Worm (Caenorhabditis elegans) whole organism, L1 larva: Measurements from ENCODE around the gene F49H12.7.

ENCODE experiments used
- C34B4.2 ChIP-seq: sonication (generic microtip); optimal IDR thresholded peaks from 2 replicates; lab custom pipeline; 2017; ENCODE audit warnings: mild to moderate bottlenecking, missing genetic modification characterization, missing compliant biosample characterization
- F16B12.6 ChIP-seq: fragments of 150-350 bp; optimal IDR thresholded peaks from 2 replicates; lab custom pipeline; 2014; ENCODE audit warnings: missing biosample characterization, missing genetic modification characterization
- Y116A8C.19 ChIP-seq: sonication (generic microtip); optimal IDR thresholded peaks from 2 replicates; lab custom pipeline; 2016; ENCODE audit warnings: missing compliant biosample characterization, missing genetic modification characterization, borderline replicate concordance
- aha-1 ChIP-seq: fragments of 150-350 bp; optimal IDR thresholded peaks from 2 replicates; lab custom pipeline; 2014; ENCODE audit warnings: missing biosample characterization, missing genetic modification characterization
- alr-1 ChIP-seq: fragments of 200-800 bp; sonication (Bioruptor generic); optimal IDR thresholded peaks from 2 replicates; lab custom pipeline; 2018; ENCODE audit warnings: borderline replicate concordance, mild to moderate bottlenecking, missing genetic modification characterization, missing compliant biosample characterization
- aly-2 ChIP-seq: fragments of 150-350 bp; optimal IDR thresholded peaks from 2 replicates; lab custom pipeline; 2014; ENCODE audit warnings: missing biosample characterization, missing genetic modification characterization
- ama-1 ChIP-seq: fragments of 150-350 bp; optimal IDR thresholded peaks from 2 replicates; lab custom pipeline; 2014
- blmp-1 ChIP-seq: fragments of 150-350 bp; optimal IDR thresholded peaks from 2 replicates; lab custom pipeline; 2014; ENCODE audit warnings: missing biosample characterization, missing genetic modification characterization
- ceh-63 ChIP-seq: fragments of 200-800 bp; sonication (Bioruptor generic); optimal IDR thresholded peaks from 2 replicates; lab custom pipeline; 2018; ENCODE audit warnings: mild to moderate bottlenecking, missing genetic modification characterization, missing compliant biosample characterization
- ces-1 ChIP-seq: fragments of 150-350 bp; optimal IDR thresholded peaks from 2 replicates; lab custom pipeline; 2014; ENCODE audit warnings: missing biosample characterization, missing genetic modification reagents, missing genetic modification characterization
- efl-1 ChIP-seq, 4 experiments: fragments of 150-350 bp; optimal IDR thresholded peaks in 3 of 4; peaks in 1 of 4; 1 replicate in 1 of 4; 2 replicates in 3 of 4; lab custom pipeline; 2014; ENCODE audit warnings: missing biosample characterization in 2 of 4, missing genetic modification characterization in 2 of 4, missing genetic modification reagents in 2 of 4
- egl-13 ChIP-seq: sonication (generic microtip); optimal IDR thresholded peaks from 2 replicates; lab custom pipeline; 2016; ENCODE audit warnings: missing genotype, missing genetic modification reagents, missing genetic modification characterization, missing compliant biosample characterization
- egl-27 ChIP-seq, 2 experiments: fragments of 150-350 bp in 1 of 2; sonication (generic microtip); optimal IDR thresholded peaks; 3 replicates each; lab custom pipeline; 2017 to 2018; ENCODE audit warnings: missing biosample characterization in 2 of 2, missing genetic modification characterization in 2 of 2, missing genetic modification reagents in 2 of 2
- elt-3 ChIP-seq, 6 experiments: fragments of 150-350 bp in 1 of 6; sonication (generic microtip); optimal IDR thresholded peaks; 2 replicates each; lab custom pipeline; 2017 to 2018; ENCODE audit warnings: missing biosample characterization in 6 of 6, missing genetic modification characterization in 6 of 6, inconsistent platforms in 1 of 6
- fkh-10 ChIP-seq: sonication (generic microtip); optimal IDR thresholded peaks from 2 replicates; lab custom pipeline; 2017; ENCODE audit warnings: missing biosample characterization, missing genetic modification reagents, missing genetic modification characterization
- fos-1 ChIP-seq: fragments of 150-350 bp; optimal IDR thresholded peaks from 2 replicates; lab custom pipeline; 2014; ENCODE audit warnings: missing biosample characterization, missing genetic modification characterization
- hlh-4 ChIP-seq: sonication (generic microtip); optimal IDR thresholded peaks from 2 replicates; lab custom pipeline; 2016; ENCODE audit warnings: mild to moderate bottlenecking, missing genetic modification characterization, missing compliant biosample characterization
- hpl-2 ChIP-seq: fragments of 150-350 bp; optimal IDR thresholded peaks from 2 replicates; lab custom pipeline; 2014; ENCODE audit warnings: missing biosample characterization, missing genetic modification reagents, missing genetic modification characterization
- lin-13 ChIP-seq: fragments of 150-350 bp; optimal IDR thresholded peaks from 2 replicates; lab custom pipeline; 2014; ENCODE audit warnings: missing biosample characterization, missing genetic modification reagents, missing genetic modification characterization
- lin-14 ChIP-seq: fragments of 200-800 bp; sonication (Bioruptor generic); optimal IDR thresholded peaks from 2 replicates; lab custom pipeline; 2018; ENCODE audit warnings: mild to moderate bottlenecking, missing genetic modification characterization, moderate library complexity, missing compliant biosample characterization
- lin-15B ChIP-seq: fragments of 150-350 bp; sonication (generic microtip); optimal IDR thresholded peaks from 3 replicates; lab custom pipeline; 2014; ENCODE audit warnings: missing biosample characterization, missing genetic modification characterization
- lsy-2 ChIP-seq, 2 experiments: fragments of 150-350 bp; optimal IDR thresholded peaks; 2 replicates each; lab custom pipeline; 2014; ENCODE audit warnings: missing biosample characterization in 2 of 2, missing genetic modification characterization in 2 of 2
- mep-1 ChIP-seq: fragments of 150-350 bp; optimal IDR thresholded peaks from 2 replicates; lab custom pipeline; 2014; ENCODE audit warnings: missing biosample characterization, missing genetic modification characterization
- nhr-11 ChIP-seq: fragments of 150-350 bp; optimal IDR thresholded peaks from 2 replicates; lab custom pipeline; 2014; ENCODE audit warnings: missing biosample characterization, missing genetic modification characterization
- nhr-20 ChIP-seq: sonication (generic microtip); optimal IDR thresholded peaks from 2 replicates; lab custom pipeline; 2016; ENCODE audit warnings: mild to moderate bottlenecking, missing genetic modification characterization, missing compliant biosample characterization
- nhr-237 ChIP-seq: fragments of 150-350 bp; optimal IDR thresholded peaks from 2 replicates; lab custom pipeline; 2014; ENCODE audit warnings: missing biosample characterization, missing genetic modification characterization
- nhr-28 ChIP-seq: fragments of 150-350 bp; optimal IDR thresholded peaks from 2 replicates; lab custom pipeline; 2014; ENCODE audit warnings: missing biosample characterization, missing genetic modification characterization
- nhr-47 ChIP-seq: sonication (generic microtip); optimal IDR thresholded peaks from 2 replicates; lab custom pipeline; 2016; ENCODE audit warnings: mild to moderate bottlenecking, missing genetic modification characterization, moderate library complexity, missing compliant biosample characterization
- nhr-71 ChIP-seq: sonication (generic microtip); optimal IDR thresholded peaks from 2 replicates; lab custom pipeline; 2016; ENCODE audit warnings: mild to moderate bottlenecking, missing genetic modification characterization, moderate library complexity, missing compliant biosample characterization
- nhr-85 ChIP-seq: sonication (generic microtip); peaks from one replicate; lab custom pipeline; 2016; ENCODE audit warnings: missing genetic modification characterization, inconsistent platforms, missing compliant biosample characterization
- rnt-1 ChIP-seq: sonication (generic microtip); optimal IDR thresholded peaks from 2 replicates; lab custom pipeline; 2016; ENCODE audit warnings: mild to moderate bottlenecking, missing genetic modification characterization, moderate library complexity, missing compliant biosample characterization
- skn-1 ChIP-seq: fragments of 150-350 bp; optimal IDR thresholded peaks from 2 replicates; lab custom pipeline; 2014; ENCODE audit warnings: missing biosample characterization, missing genetic modification characterization
- snpc-4 ChIP-seq: fragments of 150-350 bp; optimal IDR thresholded peaks from 2 replicates; lab custom pipeline; 2014; ENCODE audit warnings: missing biosample characterization, missing genetic modification characterization
- snu-23 ChIP-seq: sonication (generic microtip); optimal IDR thresholded peaks from 2 replicates; lab custom pipeline; 2016; ENCODE audit warnings: missing genetic modification characterization, missing compliant biosample characterization
- sox-4 ChIP-seq: sonication (generic microtip); optimal IDR thresholded peaks from 2 replicates; lab custom pipeline; 2016; ENCODE audit warnings: missing genetic modification characterization, missing compliant biosample characterization
- sptf-1 ChIP-seq: fragments of 150-350 bp; optimal IDR thresholded peaks from 2 replicates; lab custom pipeline; 2014; ENCODE audit warnings: missing biosample characterization, missing genetic modification characterization
- sup-37 ChIP-seq: fragments of 200-800 bp; sonication (Bioruptor generic); optimal IDR thresholded peaks from 2 replicates; lab custom pipeline; 2018; ENCODE audit warnings: mild to moderate bottlenecking, missing genetic modification characterization, missing compliant biosample characterization
- tlp-1 ChIP-seq: fragments of 150-350 bp; optimal IDR thresholded peaks from 2 replicates; lab custom pipeline; 2014; ENCODE audit warnings: missing biosample characterization, missing genetic modification characterization
- unc-130 ChIP-seq: fragments of 150-350 bp; optimal IDR thresholded peaks from 2 replicates; lab custom pipeline; 2017; ENCODE audit warnings: missing biosample characterization, missing genetic modification characterization, inconsistent platforms
- unc-30 ChIP-seq: sonication (generic microtip); optimal IDR thresholded peaks from 2 replicates; lab custom pipeline; 2017; ENCODE audit warnings: missing biosample characterization, missing genetic modification characterization
- unc-62 ChIP-seq: fragments of 150-350 bp; optimal IDR thresholded peaks from 2 replicates; lab custom pipeline; 2014; ENCODE audit warnings: missing biosample characterization, missing genetic modification reagents, missing genetic modification characterization
- unc-86 ChIP-seq: sonication (generic microtip); optimal IDR thresholded peaks from 2 replicates; lab custom pipeline; 2016; ENCODE audit warnings: missing genetic modification characterization, missing compliant biosample characterization
- unc-98 ChIP-seq: fragments of 200-800 bp; sonication (Bioruptor generic); IDR thresholded peaks from 2 replicates; pipeline ENCODE4 v1.3.6; 2022; ENCODE audit warnings: missing genetic modification characterization, missing compliant biosample characterization
- vab-15 ChIP-seq: sonication (generic microtip); optimal IDR thresholded peaks from 2 replicates; lab custom pipeline; 2017; ENCODE audit warnings: missing genotype, mild to moderate bottlenecking, missing genetic modification characterization, missing compliant biosample characterization
- xbp-1 ChIP-seq: sonication (generic microtip); optimal IDR thresholded peaks from 2 replicates; lab custom pipeline; 2016; ENCODE audit warnings: missing genetic modification characterization, missing compliant biosample characterization
- zip-4 ChIP-seq: fragments of 200-800 bp; sonication (Bioruptor generic); optimal IDR thresholded peaks from 2 replicates; lab custom pipeline; 2018; ENCODE audit warnings: mild to moderate bottlenecking, missing genetic modification characterization, moderate library complexity, missing compliant biosample characterization

The F49H12.7 gene

ce11 chrX:2071392-2072001, 6.7 kb downstream of the F49H12.7 start (continued):
- TF ChIP-seq lin-14 (GFP tag; lab: Kevin White, UChicago) (peak; percentile 96), hpl-2 (GFP tag; lab: Kevin White, UChicago) (no peak), ceh-63 (GFP tag; lab: Kevin White, UChicago) (no peak), nhr-237 (tag; lab: Kevin White, UChicago) (no peak), C34B4.2 (tag; lab: Kevin White, UChicago) (no peak), Y116A8C.19 (tag; lab: Kevin White, UChicago) (no peak), fkh-10 (no peak), tlp-1 (tag; lab: Kevin White, UChicago) (no peak), nhr-47 (tag; lab: Kevin White, UChicago) (peak; percentile 86), unc-86 (tag; lab: Kevin White, UChicago) (peak; percentile 74), unc-30 (tag; lab: Kevin White, UChicago) (no peak), unc-62 (no peak), egl-13 (tag; lab: Kevin White, UChicago) (peak; percentile 63), F16B12.6 (peak; percentile 96), vab-15 (tag; lab: Kevin White, UChicago) (peak; percentile 42), snu-23 (peak; percentile 89), aha-1 (peak; percentile 5), alr-1 (tag; lab: Kevin White, UChicago) (no peak), xbp-1 (tag; lab: Kevin White, UChicago) (peak; percentile 80), unc-130 (tag; lab: Kevin White, UChicago) (peak; percentile 44), sptf-1 (tag; lab: Kevin White, UChicago) (no peak), lin-13 (GFP tag; lab: Kevin White, UChicago) (peak; percentile 82), efl-1 (optimal IDR thresholded peaks at IDR 0.05; lab: Kevin White, UChicago) (peak; percentile 58 to 70), efl-1 (GFP tag; optimal IDR thresholded peaks at IDR 0.05 in 1 of 2; lab: Kevin White, UChicago) (peak; percentile 65 to 93), ama-1 (no peak), sup-37 (GFP tag; lab: Kevin White, UChicago) (peak; percentile 59), lsy-2 (tag; optimal IDR thresholded peaks at IDR 0.05; lab: Kevin White, UChicago) (no peak), lin-15B (tag; lab: Kevin White, UChicago) (peak; percentile 22), sox-4 (peak; percentile 2), skn-1 (tag; lab: Kevin White, UChicago) (peak; percentile 97), egl-27 (tag; optimal IDR thresholded peaks at IDR 0.05; lab: Kevin White, UChicago) (no peak), zip-4 (GFP tag; lab: Kevin White, UChicago) (peak; percentile 88), nhr-28 (tag; lab: Kevin White, UChicago) (no peak), ces-1 (GFP tag; lab: Kevin White, UChicago) (no peak), aly-2 (tag; lab: Kevin White, UChicago) (no peak), blmp-1 (tag; lab: Kevin White, UChicago) (peak; percentile 67), hlh-4 (tag; lab: Kevin White, UChicago) (no peak), snpc-4 (tag; lab: Kevin White, UChicago) (peak; percentile 71), fos-1 (tag; lab: Kevin White, UChicago) (peak; percentile 33), nhr-11 (tag; lab: Kevin White, UChicago) (no peak)

DNA sequence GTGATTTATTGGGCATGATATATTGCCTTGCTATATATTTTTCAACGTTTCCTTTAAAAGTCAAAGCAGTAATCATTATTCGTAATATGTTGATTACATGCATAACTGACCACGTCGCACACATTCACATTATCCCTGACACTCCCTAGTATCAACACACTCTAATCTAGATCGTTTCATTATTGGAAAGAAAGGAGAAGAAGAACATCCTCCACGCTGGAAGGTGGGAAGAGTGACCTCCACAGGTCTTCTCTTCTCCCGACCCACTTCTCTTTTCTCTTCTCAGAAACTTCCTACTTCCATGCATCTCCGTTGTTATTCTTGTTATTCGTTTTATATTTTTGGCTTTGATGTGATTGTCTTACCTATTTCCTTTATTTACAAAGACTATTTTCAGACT, 9.2 kb downstream of the F49H12.7 start, which contains the start of gene txdc-12.2:
Gene txdc-12.2, plus strand, starts transcription at position 396 of the 400 bp plus-strand sequence.
- TF ChIP-seq unc-30 (tag; lab: Kevin White, UChicago) (no peak), aha-1 (no peak), lin-14 (GFP tag; lab: Kevin White, UChicago) (peak; percentile 69), mep-1 (peak; percentile 58), nhr-20 (tag; lab: Kevin White, UChicago) (peak; percentile 26), nhr-85 (tag; lab: Kevin White, UChicago) (peak; percentile 73), nhr-71 (tag; lab: Kevin White, UChicago) (peak; percentile 18), unc-98 (GFP tag; lab: Robert Waterston, UW) (no peak), blmp-1 (tag; lab: Kevin White, UChicago) (peak; percentile 87), rnt-1 (peak; percentile 10), elt-3 (tag; optimal IDR thresholded peaks at IDR 0.05; lab: Kevin White, UChicago) (peak in 1 of 6 experiments; percentile 23), snu-23 (peak; percentile 45)
- TF ChIP-seq, all 84 proteins: peak for 9
